Worm (Caenorhabditis elegans) whole organism, L3 larva: Measurements from ENCODE around the gene F42F12.4.

Source experiments
- ZK546.5 ChIP-seq: sonication (generic microtip); optimal IDR thresholded peaks from 2 replicates; lab custom pipeline; 2017; ENCODE audit warnings: missing biosample characterization, missing genetic modification characterization
- aly-2 ChIP-seq: fragments of 150-350 bp; optimal IDR thresholded peaks from 2 replicates; lab custom pipeline; 2014; ENCODE audit warnings: missing biosample characterization, missing genetic modification characterization
- ama-1 ChIP-seq: fragments of 150-350 bp; optimal IDR thresholded peaks from 2 replicates; lab custom pipeline; 2018
- ceh-16 ChIP-seq: sonication (generic microtip); optimal IDR thresholded peaks from 2 replicates; lab custom pipeline; 2017; ENCODE audit warnings: missing biosample characterization, missing genetic modification characterization
- ceh-28 ChIP-seq: fragments of 150-350 bp; optimal IDR thresholded peaks from 2 replicates; lab custom pipeline; 2014; ENCODE audit warnings: missing biosample characterization, missing genetic modification reagents, missing genetic modification characterization
- ceh-82 ChIP-seq: fragments of 150-350 bp; optimal IDR thresholded peaks from 2 replicates; lab custom pipeline; 2014; ENCODE audit warnings: missing biosample characterization, missing genetic modification characterization
- ceh-9 ChIP-seq: sonication (generic microtip); optimal IDR thresholded peaks from 2 replicates; lab custom pipeline; 2018; ENCODE audit warnings: missing biosample characterization, missing genetic modification characterization
- daf-12 ChIP-seq: fragments of 150-350 bp; optimal IDR thresholded peaks from 2 replicates; lab custom pipeline; 2014; ENCODE audit warnings: missing biosample characterization, missing genetic modification reagents, missing genetic modification characterization
- elt-2 ChIP-seq: sonication (generic microtip); optimal IDR thresholded peaks from 2 replicates; lab custom pipeline; 2016; ENCODE audit warnings: missing genetic modification reagents, mild to moderate bottlenecking, missing genetic modification characterization, missing compliant biosample characterization
- fkh-10 ChIP-seq: sonication (generic microtip); optimal IDR thresholded peaks from 2 replicates; lab custom pipeline; 2017; ENCODE audit warnings: missing biosample characterization, missing genetic modification reagents, missing genetic modification characterization
- fkh-2 ChIP-seq: fragments of 150-350 bp; optimal IDR thresholded peaks from 2 replicates; lab custom pipeline; 2014; ENCODE audit warnings: missing biosample characterization, missing genetic modification reagents, missing genetic modification characterization
- fos-1 ChIP-seq: fragments of 150-350 bp; optimal IDR thresholded peaks from 2 replicates; lab custom pipeline; 2014; ENCODE audit warnings: missing biosample characterization, missing genetic modification characterization
- hmg-11 ChIP-seq: sonication (generic microtip); optimal IDR thresholded peaks from 2 replicates; lab custom pipeline; 2016; ENCODE audit warnings: missing genetic modification characterization, missing compliant biosample characterization
- jun-1 ChIP-seq: fragments of 150-350 bp; optimal IDR thresholded peaks from 2 replicates; lab custom pipeline; 2014; ENCODE audit warnings: missing biosample characterization, missing genetic modification reagents, missing genetic modification characterization
- mdl-1 ChIP-seq: fragments of 150-350 bp; optimal IDR thresholded peaks from 2 replicates; lab custom pipeline; 2014; ENCODE audit warnings: missing biosample characterization, missing genetic modification characterization
- mml-1 ChIP-seq: fragments of 150-350 bp; sonication (generic microtip); optimal IDR thresholded peaks from 3 replicates; lab custom pipeline; 2014; ENCODE audit warnings: missing biosample characterization, missing genetic modification characterization
- nfya-1 ChIP-seq: sonication (generic microtip); optimal IDR thresholded peaks from 2 replicates; lab custom pipeline; 2017; ENCODE audit warnings: missing genetic modification characterization, mild to moderate bottlenecking, missing compliant biosample characterization, antibody characterized with exemption, moderate library complexity; ENCODE audit not compliant: insufficient read depth
- nhr-11 ChIP-seq: fragments of 150-350 bp; optimal IDR thresholded peaks from 2 replicates; lab custom pipeline; 2014; ENCODE audit warnings: missing biosample characterization, missing genetic modification characterization
- nhr-12 ChIP-seq: fragments of 150-350 bp; optimal IDR thresholded peaks from 2 replicates; lab custom pipeline; 2014; ENCODE audit warnings: missing biosample characterization, missing genetic modification characterization
- nhr-23 ChIP-seq: fragments of 150-350 bp; optimal IDR thresholded peaks from 2 replicates; lab custom pipeline; 2014; ENCODE audit warnings: missing biosample characterization, missing genetic modification reagents, missing genetic modification characterization
- nhr-237 ChIP-seq: fragments of 150-350 bp; optimal IDR thresholded peaks from 2 replicates; lab custom pipeline; 2014; ENCODE audit warnings: missing biosample characterization, missing genetic modification characterization
- nhr-25 ChIP-seq: sonication (generic microtip); optimal IDR thresholded peaks from 2 replicates; lab custom pipeline; 2017; ENCODE audit warnings: missing biosample characterization, missing genetic modification characterization
- nhr-28 ChIP-seq: fragments of 150-350 bp; optimal IDR thresholded peaks from 2 replicates; lab custom pipeline; 2014; ENCODE audit warnings: missing biosample characterization, missing genetic modification characterization
- nhr-67 ChIP-seq: fragments of 150-350 bp; optimal IDR thresholded peaks from 2 replicates; lab custom pipeline; 2014; ENCODE audit warnings: missing biosample characterization, missing genetic modification characterization
- nhr-76 ChIP-seq: fragments of 150-350 bp; sonication (generic microtip); optimal IDR thresholded peaks from 5 replicates; lab custom pipeline; 2014; ENCODE audit warnings: missing biosample characterization, missing genetic modification characterization
- pha-4 ChIP-seq: fragments of 150-350 bp; optimal IDR thresholded peaks from 2 replicates; lab custom pipeline; 2014; ENCODE audit warnings: missing biosample characterization, missing genetic modification reagents, missing genetic modification characterization
- sea-2 ChIP-seq: fragments of 150-350 bp; sonication (generic microtip); optimal IDR thresholded peaks from 4 replicates; lab custom pipeline; 2014; ENCODE audit warnings: missing biosample characterization, missing genetic modification reagents, missing genetic modification characterization
- skn-1 ChIP-seq: fragments of 150-350 bp; optimal IDR thresholded peaks from 2 replicates; lab custom pipeline; 2014; ENCODE audit warnings: missing biosample characterization, missing genetic modification characterization
- snpc-4 ChIP-seq: fragments of 150-350 bp; optimal IDR thresholded peaks from 2 replicates; lab custom pipeline; 2014; ENCODE audit warnings: missing biosample characterization, missing genetic modification characterization
- unc-62 ChIP-seq: fragments of 150-350 bp; sonication (generic microtip); optimal IDR thresholded peaks from 4 replicates; lab custom pipeline; 2014; ENCODE audit warnings: missing biosample characterization, missing genetic modification reagents, missing genetic modification characterization
- ztf-4 ChIP-seq: fragments of 150-350 bp; optimal IDR thresholded peaks from 2 replicates; lab custom pipeline; 2014; ENCODE audit warnings: missing biosample characterization, missing genetic modification characterization

F42F12.4 gene

DNA sequence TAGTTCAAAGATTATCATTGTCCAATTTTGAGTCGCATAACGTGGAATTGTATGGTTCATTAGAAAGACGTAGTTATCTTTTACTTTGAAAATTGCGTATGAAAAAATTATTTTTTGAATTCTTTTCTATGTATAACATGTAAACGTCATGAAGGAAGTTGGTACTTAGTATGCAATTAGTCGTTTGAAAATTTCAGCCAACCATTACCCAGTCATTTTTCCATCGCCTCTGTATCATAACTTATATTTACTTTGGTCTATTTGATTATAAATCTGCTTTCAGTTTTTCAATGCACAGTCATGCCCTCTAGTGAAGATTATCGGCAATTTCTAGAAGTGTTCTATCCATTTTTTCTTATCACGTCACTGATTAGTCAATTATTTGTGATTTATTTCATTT, 26.3 kb downstream of the F42F12.4 start, which contains the start of gene srd-41:
Gene srd-41, plus strand, starts transcription at position 301 of the 400 bp plus-strand sequence.
- TF ChIP-seq sea-2 (GFP tag; lab: Kevin White, UChicago) (no peak), aly-2 (tag; lab: Kevin White, UChicago) (no peak), ztf-4 (tag; lab: Kevin White, UChicago) (no peak)

DNA sequence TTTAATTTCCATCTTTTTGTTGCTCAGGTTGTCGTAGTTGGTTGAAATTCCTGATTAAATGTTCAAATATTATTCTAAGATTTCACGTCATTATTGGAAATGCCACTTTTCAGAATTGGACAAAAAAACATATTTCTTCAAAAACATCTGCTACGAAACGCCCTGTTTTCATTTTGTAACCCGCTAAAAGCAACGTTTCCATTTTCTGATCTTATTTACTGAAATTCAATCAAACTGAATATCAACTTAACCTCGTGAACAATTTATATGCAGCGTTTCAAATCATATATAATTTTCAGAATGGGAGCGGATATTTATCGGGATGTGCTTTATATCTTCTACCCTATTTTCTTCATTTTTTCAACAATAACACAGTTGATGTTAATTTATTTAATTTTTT, 29.3 kb downstream of the F42F12.4 start, which contains the start of gene srd-40:
Gene srd-40, plus strand, starts transcription at position 301 of the 400 bp plus-strand sequence.
- no peak for TF ChIP-seq daf-12 (tag; lab: Kevin White, UChicago)
- no peak for TF ChIP-seq nhr-67
- TF ChIP-seq fkh-10 (GFP tag; lab: Kevin White, UChicago): no peak
- no peak for TF ChIP-seq nhr-28 (tag; lab: Kevin White, UChicago)
- TF ChIP-seq nhr-237 (tag; lab: Kevin White, UChicago): no peak
- TF ChIP-seq hmg-11: no peak
- TF ChIP-seq fkh-2 (tag; lab: Kevin White, UChicago): no peak

DNA sequence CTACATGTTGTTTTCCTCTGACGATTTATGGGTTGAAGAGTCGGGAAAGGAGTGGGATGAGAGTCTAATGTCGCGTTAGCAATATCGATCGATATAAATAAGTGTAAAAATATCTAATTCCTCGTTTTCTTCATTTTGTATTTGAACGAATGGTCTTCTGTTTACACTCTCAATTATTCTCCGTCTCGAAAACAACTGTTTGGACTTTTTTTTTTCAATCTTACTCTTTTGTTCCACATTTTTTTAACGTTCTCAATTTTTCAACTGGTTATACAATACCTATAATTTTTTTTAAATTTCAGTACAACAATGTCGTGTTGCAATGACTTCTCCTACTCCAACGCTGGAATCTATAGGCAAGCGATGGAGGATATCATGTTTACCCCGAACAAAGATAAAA, 31.4 kb downstream of the F42F12.4 start, which contains the start of gene F17A2.13:
Gene F17A2.13, plus strand, starts transcription at position 301 of the 400 bp plus-strand sequence.
- no peak for TF ChIP-seq ama-1 (lab: Kevin White, UChicago)
- no peak for TF ChIP-seq nhr-11
- no peak for TF ChIP-seq nhr-23

DNA sequence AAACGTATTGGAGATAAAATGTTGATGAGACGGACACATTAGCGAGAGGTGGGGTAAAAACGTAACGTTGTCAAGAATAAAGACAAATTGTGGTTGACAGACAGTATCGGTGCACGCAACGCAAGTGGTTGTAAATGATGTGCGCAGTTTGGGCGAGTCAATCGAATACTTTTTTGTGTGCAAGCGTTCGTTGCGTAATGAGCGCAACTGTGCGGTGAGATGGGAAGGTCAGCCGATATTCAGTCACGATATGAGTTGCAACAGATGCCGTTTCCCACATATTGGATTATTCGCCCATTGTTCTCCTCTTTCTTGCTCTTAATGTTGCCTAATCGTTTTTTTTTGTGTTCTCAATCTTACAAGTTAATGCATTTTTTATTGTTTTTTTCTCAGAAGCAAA, 32.0 kb downstream of the F42F12.4 start, which contains the start of gene ceh-40:
Gene ceh-40, minus strand, starts transcription at position 41 of the 400 bp plus-strand sequence.
- TF ChIP-seq nhr-237 (tag; lab: Kevin White, UChicago): no peak
- TF ChIP-seq fos-1 (tag; lab: Kevin White, UChicago): no peak
- no peak for TF ChIP-seq ceh-9 (tag; lab: Kevin White, UChicago)
- no peak for TF ChIP-seq nhr-12 (tag; lab: Kevin White, UChicago)
- no peak for TF ChIP-seq unc-62 (GFP tag; lab: Kevin White, UChicago)
- no peak for TF ChIP-seq ceh-28 (tag; lab: Kevin White, UChicago)

DNA sequence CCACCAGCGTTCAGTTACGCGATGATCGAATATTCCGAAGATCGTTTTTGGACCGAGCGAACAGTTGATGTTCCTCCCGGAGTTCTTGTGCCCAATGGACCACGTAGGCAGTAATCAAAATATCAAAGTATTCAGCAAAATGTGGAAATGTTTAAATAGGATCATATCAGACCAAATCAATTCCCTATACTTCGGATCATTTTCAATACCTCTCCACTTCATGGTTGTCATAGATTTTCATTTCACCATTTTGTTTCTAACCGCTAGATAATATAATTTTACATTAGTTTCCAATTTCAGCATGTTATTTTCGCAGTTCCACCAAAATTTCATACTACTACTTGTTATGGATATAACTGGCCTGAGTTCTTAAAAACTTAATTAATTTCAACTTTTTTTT, 35.2 kb downstream of the F42F12.4 start:
- TF ChIP-seq fos-1 (tag; lab: Kevin White, UChicago): no peak
- no peak for TF ChIP-seq elt-2
- TF ChIP-seq hmg-11: no peak
- no peak for TF ChIP-seq nhr-237 (tag; lab: Kevin White, UChicago)
- no peak for TF ChIP-seq skn-1
- TF ChIP-seq ZK546.5 (tag; lab: Kevin White, UChicago): no peak
- TF ChIP-seq nfya-1 (tag; lab: Kevin White, UChicago): no peak
- TF ChIP-seq fkh-10 (GFP tag; lab: Kevin White, UChicago): no peak
- TF ChIP-seq nhr-67: no peak
- no peak for TF ChIP-seq nhr-25 (tag; lab: Kevin White, UChicago)
- TF ChIP-seq ceh-28 (tag; lab: Kevin White, UChicago): no peak
- TF ChIP-seq ceh-16 (tag; lab: Kevin White, UChicago): no peak
- TF ChIP-seq nhr-23: no peak
- no peak for TF ChIP-seq aly-2 (tag; lab: Kevin White, UChicago)
- no peak for TF ChIP-seq ztf-4 (tag; lab: Kevin White, UChicago)
- TF ChIP-seq nhr-11: no peak
- TF ChIP-seq sea-2 (GFP tag; lab: Kevin White, UChicago): no peak
- TF ChIP-seq ceh-82: no peak

DNA sequence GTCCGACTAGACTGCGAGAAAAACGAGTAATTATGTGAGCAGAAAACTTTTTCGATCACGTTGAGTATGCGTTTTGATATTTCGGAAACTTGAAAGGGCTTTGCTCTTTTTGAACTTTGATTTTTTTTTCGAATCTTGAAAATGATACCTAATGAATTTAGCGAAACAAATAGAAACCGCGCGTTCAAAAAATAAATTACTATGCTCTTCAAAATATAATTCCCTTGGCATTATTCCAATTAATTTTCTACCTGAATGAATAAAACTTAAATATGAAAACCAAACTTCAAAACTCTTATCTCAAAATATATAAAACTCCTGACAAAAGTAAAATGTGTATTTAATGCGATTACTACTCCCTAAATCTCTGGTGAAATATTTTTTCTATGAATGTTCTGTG, 37.5 kb downstream of the F42F12.4 start, which contains the start of gene xtr-2:
Gene xtr-2, plus strand, starts transcription at position 301 of the 400 bp plus-strand sequence.
- TF ChIP-seq nhr-237 (tag; lab: Kevin White, UChicago) (no peak), nhr-23 (no peak), snpc-4 (tag; lab: Kevin White, UChicago) (no peak)
- TF ChIP-seq, all 47 proteins: peak for 0

DNA sequence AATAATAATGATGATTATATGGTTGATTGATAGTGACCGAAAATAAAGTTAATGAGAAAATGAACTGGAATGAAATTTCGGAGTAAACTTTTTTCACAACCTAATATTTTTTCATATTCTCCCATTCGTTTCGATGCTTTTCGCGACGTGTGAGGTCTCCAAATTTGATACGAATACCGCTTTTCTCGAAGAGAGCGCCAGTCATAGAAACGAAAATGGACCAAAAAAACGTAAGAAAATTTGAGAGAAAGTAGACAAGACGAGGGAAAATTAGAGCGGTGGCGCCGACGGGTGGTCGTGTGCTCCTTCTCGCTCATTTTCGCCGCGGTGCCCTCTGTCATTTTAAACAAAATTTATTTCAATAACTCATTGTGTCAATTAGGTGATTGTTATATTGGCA, 38.4 kb downstream of the F42F12.4 start:
- TF ChIP-seq nhr-25 (tag; lab: Kevin White, UChicago) (no peak), skn-1 (no peak), mml-1 (tag; lab: Kevin White, UChicago) (no peak), ama-1 (lab: Kevin White, UChicago) (no peak), mdl-1 (no peak), hmg-11 (no peak), ceh-28 (tag; lab: Kevin White, UChicago) (no peak), nhr-67 (no peak), jun-1 (tag; lab: Kevin White, UChicago) (no peak), nhr-76 (tag; lab: Kevin White, UChicago) (no peak), pha-4 (tag; lab: Kevin White, UChicago) (no peak), fkh-10 (GFP tag; lab: Kevin White, UChicago) (no peak), ceh-82 (no peak)
